Worm (Caenorhabditis elegans): ENCODE measurements around the gene ZK616.61.

ce11 chrIV:5411120-5411519 is 5.7 kb downstream of the ZK616.61 start, which contains the start of gene ZK616.65:
- TF ChIP-seq pha-4 (tag; optimal IDR thresholded peaks at IDR 0.05) (no peak), bed-3 (GFP tag; optimal IDR thresholded peaks at IDR 0.05) (no peak), elt-3 (tag; optimal IDR thresholded peaks at IDR 0.05) (no peak), nhr-237 (tag; optimal IDR thresholded peaks at IDR 0.05) (no peak), nhr-12 (tag; optimal IDR thresholded peaks at IDR 0.05) (no peak), ceh-83 (GFP tag; optimal IDR thresholded peaks at IDR 0.05) (no peak)

Data from whole organism, mixed stage, embryonic.